Worm (Caenorhabditis elegans) whole organism, L1 larva: Measurements from ENCODE around the gene smrc-1.

Source experiments
- C04F5.9 ChIP-seq: sonication (generic microtip); optimal IDR thresholded peaks from 2 replicates; lab custom pipeline; 2016; ENCODE audit warnings: missing genetic modification characterization, missing compliant biosample characterization
- F16B12.6 ChIP-seq: fragments of 150-350 bp; optimal IDR thresholded peaks from 2 replicates; lab custom pipeline; 2014; ENCODE audit warnings: missing biosample characterization, missing genetic modification characterization
- aha-1 ChIP-seq: fragments of 150-350 bp; optimal IDR thresholded peaks from 2 replicates; lab custom pipeline; 2014; ENCODE audit warnings: missing biosample characterization, missing genetic modification characterization
- alr-1 ChIP-seq: fragments of 200-800 bp; sonication (Bioruptor generic); optimal IDR thresholded peaks from 2 replicates; lab custom pipeline; 2018; ENCODE audit warnings: borderline replicate concordance, mild to moderate bottlenecking, missing genetic modification characterization, missing compliant biosample characterization
- aly-2 ChIP-seq: fragments of 150-350 bp; optimal IDR thresholded peaks from 2 replicates; lab custom pipeline; 2014; ENCODE audit warnings: missing biosample characterization, missing genetic modification characterization
- ama-1 ChIP-seq: fragments of 150-350 bp; optimal IDR thresholded peaks from 2 replicates; lab custom pipeline; 2014
- blmp-1 ChIP-seq: fragments of 150-350 bp; optimal IDR thresholded peaks from 2 replicates; lab custom pipeline; 2014; ENCODE audit warnings: missing biosample characterization, missing genetic modification characterization
- ceh-63 ChIP-seq: fragments of 200-800 bp; sonication (Bioruptor generic); optimal IDR thresholded peaks from 2 replicates; lab custom pipeline; 2018; ENCODE audit warnings: mild to moderate bottlenecking, missing genetic modification characterization, missing compliant biosample characterization
- ceh-8 ChIP-seq: fragments of 200-800 bp; sonication (Bioruptor generic); optimal IDR thresholded peaks from 2 replicates; lab custom pipeline; 2018; ENCODE audit warnings: mild to moderate bottlenecking, missing genetic modification characterization, moderate library complexity, missing compliant biosample characterization
- ceh-88 ChIP-seq: fragments of 200-800 bp; sonication (Bioruptor generic); IDR thresholded peaks from 2 replicates; pipeline ENCODE4 v1.3.6; 2022; ENCODE audit warnings: missing genetic modification characterization, missing compliant biosample characterization
- ceh-90 ChIP-seq: sonication (generic microtip); optimal IDR thresholded peaks from 2 replicates; lab custom pipeline; 2016; ENCODE audit warnings: missing genetic modification characterization, missing compliant biosample characterization
- ces-1 ChIP-seq: fragments of 150-350 bp; optimal IDR thresholded peaks from 2 replicates; lab custom pipeline; 2014; ENCODE audit warnings: missing biosample characterization, missing genetic modification reagents, missing genetic modification characterization
- efl-1 ChIP-seq, 4 experiments: fragments of 150-350 bp; optimal IDR thresholded peaks in 3 of 4; peaks in 1 of 4; 1 replicate in 1 of 4; 2 replicates in 3 of 4; lab custom pipeline; 2014; ENCODE audit warnings: missing biosample characterization in 2 of 4, missing genetic modification characterization in 2 of 4, missing genetic modification reagents in 2 of 4
- efl-3 ChIP-seq: fragments of 200-800 bp; sonication (Bioruptor generic); optimal IDR thresholded peaks from 2 replicates; lab custom pipeline; 2018; ENCODE audit warnings: mild to moderate bottlenecking, missing genetic modification characterization, missing compliant biosample characterization
- egl-27 ChIP-seq, 2 experiments: fragments of 150-350 bp in 1 of 2; sonication (generic microtip); optimal IDR thresholded peaks; 3 replicates each; lab custom pipeline; 2017 to 2018; ENCODE audit warnings: missing biosample characterization in 2 of 2, missing genetic modification characterization in 2 of 2, missing genetic modification reagents in 2 of 2
- fkh-4 ChIP-seq: sonication (generic microtip); optimal IDR thresholded peaks from 2 replicates; lab custom pipeline; 2016; ENCODE audit warnings: missing compliant biosample characterization, missing genetic modification characterization, borderline replicate concordance
- fkh-8 ChIP-seq: sonication (generic microtip); optimal IDR thresholded peaks from 2 replicates; lab custom pipeline; 2016; ENCODE audit warnings: mild to moderate bottlenecking, missing genetic modification characterization, missing compliant biosample characterization
- fos-1 ChIP-seq: fragments of 150-350 bp; optimal IDR thresholded peaks from 2 replicates; lab custom pipeline; 2014; ENCODE audit warnings: missing biosample characterization, missing genetic modification characterization
- grh-1 ChIP-seq: fragments of 200-800 bp; sonication (Bioruptor generic); IDR thresholded peaks from 2 replicates; pipeline ENCODE4 v1.3.6; 2022; ENCODE audit warnings: missing genetic modification reagents, missing genetic modification characterization, missing compliant biosample characterization
- hlh-17 ChIP-seq: fragments of 200-800 bp; sonication (Bioruptor generic); optimal IDR thresholded peaks from 2 replicates; lab custom pipeline; 2018; ENCODE audit warnings: missing genetic modification characterization, mild to moderate bottlenecking, missing compliant biosample characterization, moderate library complexity, borderline replicate concordance
- hlh-4 ChIP-seq: sonication (generic microtip); optimal IDR thresholded peaks from 2 replicates; lab custom pipeline; 2016; ENCODE audit warnings: mild to moderate bottlenecking, missing genetic modification characterization, missing compliant biosample characterization
- irx-1 ChIP-seq: sonication (generic microtip); optimal IDR thresholded peaks from 2 replicates; lab custom pipeline; 2016; ENCODE audit warnings: missing genetic modification characterization, missing compliant biosample characterization
- lin-14 ChIP-seq: fragments of 200-800 bp; sonication (Bioruptor generic); optimal IDR thresholded peaks from 2 replicates; lab custom pipeline; 2018; ENCODE audit warnings: mild to moderate bottlenecking, missing genetic modification characterization, moderate library complexity, missing compliant biosample characterization
- lin-35 ChIP-seq, 2 experiments: fragments of 150-350 bp; optimal IDR thresholded peaks; 2 replicates each; lab custom pipeline; 2014; ENCODE audit warnings: missing biosample characterization in 2 of 2, missing genetic modification characterization in 2 of 2, missing genetic modification reagents in 2 of 2
- lin-39 ChIP-seq: fragments of 150-350 bp; optimal IDR thresholded peaks from 2 replicates; lab custom pipeline; 2014; ENCODE audit warnings: missing biosample characterization, missing genetic modification reagents, missing genetic modification characterization
- lsy-2 ChIP-seq, 2 experiments: fragments of 150-350 bp; optimal IDR thresholded peaks; 2 replicates each; lab custom pipeline; 2014; ENCODE audit warnings: missing biosample characterization in 2 of 2, missing genetic modification characterization in 2 of 2
- mab-9 ChIP-seq: fragments of 200-800 bp; sonication (Bioruptor generic); IDR thresholded peaks from 2 replicates; pipeline ENCODE4 v1.3.6; 2022; ENCODE audit warnings: missing genetic modification reagents, missing genetic modification characterization, missing compliant biosample characterization
- mdl-1 ChIP-seq, 2 experiments: fragments of 150-350 bp; optimal IDR thresholded peaks; 2 replicates each; lab custom pipeline; 2014 to 2017; ENCODE audit warnings: missing biosample characterization in 2 of 2, missing genetic modification characterization in 2 of 2, inconsistent platforms in 1 of 2
- nhr-11 ChIP-seq: fragments of 150-350 bp; optimal IDR thresholded peaks from 2 replicates; lab custom pipeline; 2014; ENCODE audit warnings: missing biosample characterization, missing genetic modification characterization
- nhr-237 ChIP-seq: fragments of 150-350 bp; optimal IDR thresholded peaks from 2 replicates; lab custom pipeline; 2014; ENCODE audit warnings: missing biosample characterization, missing genetic modification characterization
- nhr-47 ChIP-seq: sonication (generic microtip); optimal IDR thresholded peaks from 2 replicates; lab custom pipeline; 2016; ENCODE audit warnings: mild to moderate bottlenecking, missing genetic modification characterization, moderate library complexity, missing compliant biosample characterization
- nhr-76 ChIP-seq: sonication (generic microtip); optimal IDR thresholded peaks from 2 replicates; lab custom pipeline; 2017; ENCODE audit warnings: missing biosample characterization, missing genetic modification characterization
- nhr-77 ChIP-seq: fragments of 150-350 bp; optimal IDR thresholded peaks from 2 replicates; lab custom pipeline; 2014; ENCODE audit warnings: missing biosample characterization, missing genetic modification characterization
- pqm-1 ChIP-seq: sonication (generic microtip); optimal IDR thresholded peaks from 3 replicates; lab custom pipeline; 2017; ENCODE audit warnings: missing biosample characterization, missing genetic modification characterization
- rnt-1 ChIP-seq: sonication (generic microtip); optimal IDR thresholded peaks from 2 replicates; lab custom pipeline; 2016; ENCODE audit warnings: mild to moderate bottlenecking, missing genetic modification characterization, moderate library complexity, missing compliant biosample characterization
- snpc-4 ChIP-seq: fragments of 150-350 bp; optimal IDR thresholded peaks from 2 replicates; lab custom pipeline; 2014; ENCODE audit warnings: missing biosample characterization, missing genetic modification characterization
- sup-37 ChIP-seq: fragments of 200-800 bp; sonication (Bioruptor generic); optimal IDR thresholded peaks from 2 replicates; lab custom pipeline; 2018; ENCODE audit warnings: mild to moderate bottlenecking, missing genetic modification characterization, missing compliant biosample characterization
- swsn-7 ChIP-seq: sonication (generic microtip); optimal IDR thresholded peaks from 2 replicates; lab custom pipeline; 2016; ENCODE audit warnings: missing genetic modification characterization, missing compliant biosample characterization
- tbx-2 ChIP-seq: sonication (generic microtip); optimal IDR thresholded peaks from 2 replicates; lab custom pipeline; 2016; ENCODE audit warnings: missing genetic modification characterization, missing compliant biosample characterization
- unc-130 ChIP-seq: fragments of 150-350 bp; optimal IDR thresholded peaks from 2 replicates; lab custom pipeline; 2017; ENCODE audit warnings: missing biosample characterization, missing genetic modification characterization, inconsistent platforms
- unc-62 ChIP-seq: fragments of 150-350 bp; optimal IDR thresholded peaks from 2 replicates; lab custom pipeline; 2014; ENCODE audit warnings: missing biosample characterization, missing genetic modification reagents, missing genetic modification characterization
- unc-86 ChIP-seq: sonication (generic microtip); optimal IDR thresholded peaks from 2 replicates; lab custom pipeline; 2016; ENCODE audit warnings: missing genetic modification characterization, missing compliant biosample characterization
- unc-98 ChIP-seq: fragments of 200-800 bp; sonication (Bioruptor generic); IDR thresholded peaks from 2 replicates; pipeline ENCODE4 v1.3.6; 2022; ENCODE audit warnings: missing genetic modification characterization, missing compliant biosample characterization
- vab-15 ChIP-seq: sonication (generic microtip); optimal IDR thresholded peaks from 2 replicates; lab custom pipeline; 2017; ENCODE audit warnings: missing genotype, mild to moderate bottlenecking, missing genetic modification characterization, missing compliant biosample characterization
- xbp-1 ChIP-seq: sonication (generic microtip); optimal IDR thresholded peaks from 2 replicates; lab custom pipeline; 2016; ENCODE audit warnings: missing genetic modification characterization, missing compliant biosample characterization
- zag-1 ChIP-seq: fragments of 150-350 bp; optimal IDR thresholded peaks from 2 replicates; lab custom pipeline; 2014; ENCODE audit warnings: missing biosample characterization, missing genetic modification characterization
- zip-4 ChIP-seq: fragments of 200-800 bp; sonication (Bioruptor generic); optimal IDR thresholded peaks from 2 replicates; lab custom pipeline; 2018; ENCODE audit warnings: mild to moderate bottlenecking, missing genetic modification characterization, moderate library complexity, missing compliant biosample characterization
- ztf-11 ChIP-seq, 2 experiments: sonication (generic microtip); optimal IDR thresholded peaks; 2 replicates each; lab custom pipeline; 2016 to 2017; ENCODE audit warnings: missing genetic modification characterization in 2 of 2, missing biosample characterization in 1 of 2, missing compliant biosample characterization in 1 of 2
- ztf-4 ChIP-seq: fragments of 150-350 bp; optimal IDR thresholded peaks from 2 replicates; lab custom pipeline; 2014; ENCODE audit warnings: missing biosample characterization, missing genetic modification characterization

The smrc-1 gene

ce11 chrIII:6343229-6343628, 47.5 kb upstream of the smrc-1 start, which contains the start of gene C56G2.9:
C56G2.9 (minus strand) TSS chrIII:6343329.
- no peak for TF ChIP-seq ces-1
- TF ChIP-seq unc-98 (GFP tag; lab: Robert Waterston, UW), result no peak
- TF ChIP-seq fos-1 (tag; lab: Kevin White, UChicago), result no peak
- no peak for TF ChIP-seq mab-9 (GFP tag; lab: Robert Waterston, UW)
- TF ChIP-seq ztf-4 (tag; lab: Kevin White, UChicago), result no peak
- TF ChIP-seq lin-14 (GFP tag; lab: Kevin White, UChicago), result no peak
- no peak for TF ChIP-seq efl-3
- no peak for TF ChIP-seq egl-27 (tag; optimal IDR thresholded peaks at IDR 0.05; lab: Kevin White, UChicago)
- no peak for TF ChIP-seq xbp-1
- no peak for TF ChIP-seq tbx-2
- no peak for TF ChIP-seq mdl-1 (tag; optimal IDR thresholded peaks at IDR 0.05; lab: Kevin White, UChicago)
- TF ChIP-seq ceh-90, result no peak
- TF ChIP-seq nhr-11 (tag; lab: Kevin White, UChicago), result no peak
- no peak for TF ChIP-seq zip-4 (GFP tag; lab: Kevin White, UChicago)
- no peak for TF ChIP-seq irx-1 (tag; lab: Kevin White, UChicago)
- TF ChIP-seq grh-1, result no peak
- no peak for TF ChIP-seq F16B12.6 (tag; lab: Kevin White, UChicago)
- TF ChIP-seq, all 84 proteins: peak for 0

- no peak for TF ChIP-seq ceh-63
- TF ChIP-seq ztf-11 (tag; optimal IDR thresholded peaks at IDR 0.05; lab: Kevin White, UChicago), result peak in 1 of 2 experiments; percentile 40
- TF ChIP-seq lin-39 (tag; lab: Kevin White, UChicago), result peak; percentile 33
- peak; percentile 39 for TF ChIP-seq zip-4 (GFP tag; lab: Kevin White, UChicago)
- TF ChIP-seq unc-86 (tag; lab: Kevin White, UChicago), result peak; percentile 78
- peak; percentile 90 for TF ChIP-seq nhr-47 (tag; lab: Kevin White, UChicago)
- peak; percentile 93 for TF ChIP-seq rnt-1 (tag; lab: Kevin White, UChicago)
- TF ChIP-seq unc-98 (GFP tag; lab: Robert Waterston, UW), result 0 out of 2 replicates have a peak, but pooled peaks have one; percentile 26
- peak; percentile 39 for TF ChIP-seq ceh-8 (GFP tag; lab: Kevin White, UChicago)
- TF ChIP-seq swsn-7 (tag; lab: Kevin White, UChicago), result peak; percentile 89
- no peak for TF ChIP-seq alr-1 (tag; lab: Kevin White, UChicago)
- peak; percentile 68 for TF ChIP-seq ztf-4 (tag; lab: Kevin White, UChicago)
- peak; percentile 91 for TF ChIP-seq lin-14 (GFP tag; lab: Kevin White, UChicago)
- peak; percentile 69 for TF ChIP-seq unc-130 (tag; lab: Kevin White, UChicago)
- TF ChIP-seq aly-2 (tag; lab: Kevin White, UChicago), result peak; percentile 88
- no peak for TF ChIP-seq pqm-1 (tag; lab: Kevin White, UChicago)
- TF ChIP-seq ceh-88 (GFP tag; lab: Robert Waterston, UW), result no peak
- peak; percentile 84 to 87 for TF ChIP-seq lin-35 (GFP tag; optimal IDR thresholded peaks at IDR 0.05; lab: Kevin White, UChicago)
- TF ChIP-seq xbp-1, result peak; percentile 80
- TF ChIP-seq ama-1 (lab: Kevin White, UChicago), result peak; percentile 44
- TF ChIP-seq mab-9 (GFP tag; lab: Robert Waterston, UW), result peak; percentile 54
- peak; percentile 52 for TF ChIP-seq nhr-237 (tag; lab: Kevin White, UChicago)
- TF ChIP-seq irx-1 (tag; lab: Kevin White, UChicago), result peak; percentile 84
- no peak for TF ChIP-seq hlh-4 (tag; lab: Kevin White, UChicago)
- peak; percentile 85 to 86 for TF ChIP-seq efl-1 (optimal IDR thresholded peaks at IDR 0.05; lab: Kevin White, UChicago)
- TF ChIP-seq efl-1 (GFP tag; optimal IDR thresholded peaks at IDR 0.05 in 1 of 2; lab: Kevin White, UChicago), result peak; percentile 75 to 97
- peak; percentile 74 for TF ChIP-seq sup-37
- peak; percentile 97 for TF ChIP-seq F16B12.6 (tag; lab: Kevin White, UChicago)
- TF ChIP-seq C04F5.9 (tag; lab: Kevin White, UChicago), result peak; percentile 71
- TF ChIP-seq aha-1, result no peak
- no peak for TF ChIP-seq nhr-76 (tag; lab: Kevin White, UChicago)
- peak; percentile 70 for TF ChIP-seq snpc-4 (tag; lab: Kevin White, UChicago)
- TF ChIP-seq zag-1, result peak; percentile 84
- TF ChIP-seq blmp-1 (tag; lab: Kevin White, UChicago), result peak; percentile 28
- peak; percentile 83 for TF ChIP-seq nhr-77 (tag; lab: Kevin White, UChicago)
- TF ChIP-seq mdl-1 (tag; optimal IDR thresholded peaks at IDR 0.05; lab: Kevin White, UChicago), result peak in 1 of 2 experiments; percentile 79
- TF ChIP-seq fos-1 (tag; lab: Kevin White, UChicago), result peak; percentile 87
- no peak for TF ChIP-seq unc-62 (GFP tag; lab: Kevin White, UChicago)
- no peak for TF ChIP-seq hlh-17
- TF ChIP-seq ces-1, result no peak
- TF ChIP-seq fkh-8 (tag; lab: Kevin White, UChicago), result peak; percentile 81
- no peak for TF ChIP-seq vab-15 (tag; lab: Kevin White, UChicago)
- peak; percentile 81 for TF ChIP-seq tbx-2
- peak; percentile 44 for TF ChIP-seq fkh-4 (tag; lab: Kevin White, UChicago)
- peak; percentile 98 to 99 for TF ChIP-seq lsy-2 (tag; optimal IDR thresholded peaks at IDR 0.05; lab: Kevin White, UChicago)
Measured at ce11 chrIII:6344737-6345136, 46.0 kb upstream of the smrc-1 start.
